Worm (Caenorhabditis elegans): Measurements from ENCODE around the gene C25H3.3.

The C25H3.3 gene

ce11 chrII:5660736-5661734 lies 33.0 kb upstream of the C25H3.3 start, which contains the start of the genes ift-43 and mdt-26:
Gene ift-43 (minus strand): TSS chrII:5660786.
Gene mdt-26 (plus strand): TSS chrII:5661181.
- peak; percentile 76 for TF ChIP-seq aly-2 (tag; optimal IDR thresholded peaks at IDR 0.05)
- no peak for TF ChIP-seq nhr-67 (tag; optimal IDR thresholded peaks at IDR 0.05)
- TF ChIP-seq nhr-77 (tag; optimal IDR thresholded peaks at IDR 0.05) = no peak
- no peak for TF ChIP-seq eor-1 (tag; optimal IDR thresholded peaks at IDR 0.05)
- no peak for TF ChIP-seq ceh-16 (tag; optimal IDR thresholded peaks at IDR 0.05)
- TF ChIP-seq mdl-1 (tag; optimal IDR thresholded peaks at IDR 0.05) = peak; percentile 46
- peak; percentile 10 for TF ChIP-seq unc-62 (GFP tag; optimal IDR thresholded peaks at IDR 0.05)
- no peak for TF ChIP-seq zag-1 (tag; optimal IDR thresholded peaks at IDR 0.05)
- TF ChIP-seq ceh-9 (tag; optimal IDR thresholded peaks at IDR 0.05) = no peak
- peak; percentile 56 for TF ChIP-seq ztf-4 (tag; optimal IDR thresholded peaks at IDR 0.05)
- no peak for TF ChIP-seq unc-39 (tag; optimal IDR thresholded peaks at IDR 0.05)
- TF ChIP-seq sea-2 (GFP tag; optimal IDR thresholded peaks at IDR 0.05) = no peak
- peak; percentile 100 for TF ChIP-seq nfya-1 (tag; optimal IDR thresholded peaks at IDR 0.05; ENCODE audit: insufficient read depth)
- TF ChIP-seq snpc-4 (tag; optimal IDR thresholded peaks at IDR 0.05) = peak; percentile 49
- TF ChIP-seq nhr-11 (tag; optimal IDR thresholded peaks at IDR 0.05) = no peak
- peak; percentile 73 for TF ChIP-seq pha-4 (tag; optimal IDR thresholded peaks at IDR 0.05)
- peak; percentile 65 for TF ChIP-seq elt-2 (tag; optimal IDR thresholded peaks at IDR 0.05)
- no peak for TF ChIP-seq nhr-237 (tag; optimal IDR thresholded peaks at IDR 0.05)
- TF ChIP-seq nhr-76 (tag; optimal IDR thresholded peaks at IDR 0.05) = no peak
- TF ChIP-seq nhr-12 (tag; optimal IDR thresholded peaks at IDR 0.05) = no peak
- TF ChIP-seq fkh-2 (tag; optimal IDR thresholded peaks at IDR 0.05) = no peak
- peak; percentile 100 for TF ChIP-seq ama-1 (optimal IDR thresholded peaks at IDR 0.05)
- peak; percentile 74 for TF ChIP-seq lsy-12 (tag; optimal IDR thresholded peaks at IDR 0.05)
- no peak for TF ChIP-seq ceh-82 (tag; optimal IDR thresholded peaks at IDR 0.05)
- peak; percentile 36 for TF ChIP-seq jun-1 (tag; optimal IDR thresholded peaks at IDR 0.05)
- peak; percentile 60 for TF ChIP-seq egl-5 (tag; optimal IDR thresholded peaks at IDR 0.05)
- TF ChIP-seq R02D3.7 (tag; optimal IDR thresholded peaks at IDR 0.05) = no peak
- peak; percentile 19 for TF ChIP-seq fkh-10 (GFP tag; optimal IDR thresholded peaks at IDR 0.05)
- peak; percentile 80 for TF ChIP-seq lin-15B (tag; optimal IDR thresholded peaks at IDR 0.05)
- TF ChIP-seq tbx-2 (tag; optimal IDR thresholded peaks at IDR 0.05) = peak; percentile 67
- TF ChIP-seq nhr-25 (tag; optimal IDR thresholded peaks at IDR 0.05) = peak; percentile 80
- no peak for TF ChIP-seq daf-12 (tag; optimal IDR thresholded peaks at IDR 0.05)
- no peak for TF ChIP-seq fos-1 (tag; optimal IDR thresholded peaks at IDR 0.05)
- TF ChIP-seq nhr-23 (tag; optimal IDR thresholded peaks at IDR 0.05) = peak; percentile 49
- TF ChIP-seq ZK546.5 (tag; optimal IDR thresholded peaks at IDR 0.05) = no peak
- TF ChIP-seq pqm-1 (tag; optimal IDR thresholded peaks at IDR 0.05) = peak; percentile 2
- peak; percentile 78 for TF ChIP-seq nhr-43 (tag; optimal IDR thresholded peaks at IDR 0.05; ENCODE audit: poor library complexity, severe bottlenecking)
- TF ChIP-seq hmg-11 (tag; optimal IDR thresholded peaks at IDR 0.05) = peak; percentile 98
- no peak for TF ChIP-seq ztf-11 (tag; optimal IDR thresholded peaks at IDR 0.05)
- TF ChIP-seq lin-39 (tag; optimal IDR thresholded peaks at IDR 0.05) = peak; percentile 98
- TF ChIP-seq ceh-28 (tag; optimal IDR thresholded peaks at IDR 0.05) = peak; percentile 83
- no peak for TF ChIP-seq nhr-28 (tag; optimal IDR thresholded peaks at IDR 0.05)

DNA sequence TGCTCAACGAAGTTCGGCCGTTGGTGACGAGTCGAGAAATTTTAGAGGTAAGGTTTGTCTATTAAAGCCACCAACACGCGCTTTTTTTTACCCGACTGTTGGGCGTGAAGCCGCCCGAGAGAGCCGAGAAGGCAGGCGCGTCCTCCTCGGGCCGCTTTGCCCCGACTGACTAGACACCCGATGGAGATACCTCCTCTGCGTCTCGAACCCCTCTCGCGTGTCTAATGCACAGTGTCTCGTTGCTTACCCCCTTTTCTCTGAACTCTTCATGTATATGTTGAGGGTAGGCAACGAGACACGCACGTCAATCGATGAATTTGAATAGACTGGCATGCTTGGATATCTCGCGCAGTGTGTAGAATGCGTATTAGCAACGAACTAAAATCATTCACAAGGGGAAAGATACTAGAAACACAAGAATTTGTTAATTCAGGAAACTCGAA lies 32.2 kb upstream of the C25H3.3 start:
- TF ChIP-seq elt-1 (tag; optimal IDR thresholded peaks at IDR 0.05) (peak; percentile 11), fos-1 (tag; optimal IDR thresholded peaks at IDR 0.05) (no peak), skn-1 (tag; optimal IDR thresholded peaks at IDR 0.05) (peak; percentile 53), unc-39 (tag; optimal IDR thresholded peaks at IDR 0.05) (no peak), ztf-4 (tag; optimal IDR thresholded peaks at IDR 0.05) (peak; percentile 86), nhr-76 (tag; optimal IDR thresholded peaks at IDR 0.05) (peak; percentile 42), tbx-2 (tag; optimal IDR thresholded peaks at IDR 0.05) (peak; percentile 82), fkh-10 (GFP tag; optimal IDR thresholded peaks at IDR 0.05) (peak; percentile 71), lsy-12 (tag; optimal IDR thresholded peaks at IDR 0.05) (peak; percentile 92), nhr-12 (tag; optimal IDR thresholded peaks at IDR 0.05) (no peak), aly-2 (tag; optimal IDR thresholded peaks at IDR 0.05) (no peak), nhr-28 (tag; optimal IDR thresholded peaks at IDR 0.05) (no peak), ceh-9 (tag; optimal IDR thresholded peaks at IDR 0.05) (no peak), mml-1 (tag; optimal IDR thresholded peaks at IDR 0.05) (no peak), daf-12 (tag; optimal IDR thresholded peaks at IDR 0.05) (no peak), ama-1 (optimal IDR thresholded peaks at IDR 0.05) (peak; percentile 100), lin-15B (tag; optimal IDR thresholded peaks at IDR 0.05) (peak; percentile 69), snpc-4 (tag; optimal IDR thresholded peaks at IDR 0.05) (peak; percentile 50), ceh-28 (tag; optimal IDR thresholded peaks at IDR 0.05) (peak; percentile 86), mdl-1 (tag; optimal IDR thresholded peaks at IDR 0.05) (peak; percentile 67), elt-2 (tag; optimal IDR thresholded peaks at IDR 0.05) (peak; percentile 84), eor-1 (tag; optimal IDR thresholded peaks at IDR 0.05) (no peak), fkh-2 (tag; optimal IDR thresholded peaks at IDR 0.05) (peak; percentile 13), egl-27 (tag; optimal IDR thresholded peaks at IDR 0.05) (no peak), lin-39 (tag; optimal IDR thresholded peaks at IDR 0.05) (peak; percentile 86), ceh-16 (tag; optimal IDR thresholded peaks at IDR 0.05) (peak; percentile 6), pha-4 (tag; optimal IDR thresholded peaks at IDR 0.05) (peak; percentile 72), pqm-1 (tag; optimal IDR thresholded peaks at IDR 0.05) (peak; percentile 46), nhr-67 (tag; optimal IDR thresholded peaks at IDR 0.05) (peak; percentile 47), egl-5 (tag; optimal IDR thresholded peaks at IDR 0.05) (peak; percentile 96), nhr-11 (tag; optimal IDR thresholded peaks at IDR 0.05) (peak; percentile 20), zag-1 (tag; optimal IDR thresholded peaks at IDR 0.05) (peak; percentile 48), ceh-82 (tag; optimal IDR thresholded peaks at IDR 0.05) (peak; percentile 64), R02D3.7 (tag; optimal IDR thresholded peaks at IDR 0.05) (peak; percentile 65)
